Worm (Caenorhabditis elegans) whole organism, L1 larva: ENCODE measurements around the gene frm-3.

Experiments used
- ama-1 ChIP-seq: fragments of 150-350 bp; optimal IDR thresholded peaks from 2 replicates; lab custom pipeline; 2014
- blmp-1 ChIP-seq: fragments of 150-350 bp; optimal IDR thresholded peaks from 2 replicates; lab custom pipeline; 2014; ENCODE audit warnings: missing biosample characterization, missing genetic modification characterization
- ceh-82 ChIP-seq, 3 experiments: fragments of 150-350 bp in 1 of 3; sonication (generic microtip) in 2 of 3; optimal IDR thresholded peaks; 2 replicates each; lab custom pipeline; 2014 to 2017; ENCODE audit warnings: missing biosample characterization in 3 of 3, missing genetic modification characterization in 3 of 3
- ces-1 ChIP-seq: fragments of 150-350 bp; optimal IDR thresholded peaks from 2 replicates; lab custom pipeline; 2014; ENCODE audit warnings: missing biosample characterization, missing genetic modification reagents, missing genetic modification characterization
- elt-3 ChIP-seq, 6 experiments: fragments of 150-350 bp in 1 of 6; sonication (generic microtip); optimal IDR thresholded peaks; 2 replicates each; lab custom pipeline; 2017 to 2018; ENCODE audit warnings: missing biosample characterization in 6 of 6, missing genetic modification characterization in 6 of 6, inconsistent platforms in 1 of 6
- isw-1 ChIP-seq: fragments of 200-800 bp; sonication (Bioruptor generic); IDR thresholded peaks from 2 replicates; pipeline ENCODE4 v1.3.6; 2022; ENCODE audit warnings: missing genetic modification characterization, missing compliant biosample characterization
- lin-39 ChIP-seq: fragments of 150-350 bp; optimal IDR thresholded peaks from 2 replicates; lab custom pipeline; 2014; ENCODE audit warnings: missing biosample characterization, missing genetic modification reagents, missing genetic modification characterization
- nhr-11 ChIP-seq: fragments of 150-350 bp; optimal IDR thresholded peaks from 2 replicates; lab custom pipeline; 2014; ENCODE audit warnings: missing biosample characterization, missing genetic modification characterization
- pqm-1 ChIP-seq: sonication (generic microtip); optimal IDR thresholded peaks from 3 replicates; lab custom pipeline; 2017; ENCODE audit warnings: missing biosample characterization, missing genetic modification characterization
- tbx-2 ChIP-seq: sonication (generic microtip); optimal IDR thresholded peaks from 2 replicates; lab custom pipeline; 2016; ENCODE audit warnings: missing genetic modification characterization, missing compliant biosample characterization
- unc-130 ChIP-seq: fragments of 150-350 bp; optimal IDR thresholded peaks from 2 replicates; lab custom pipeline; 2017; ENCODE audit warnings: missing biosample characterization, missing genetic modification characterization, inconsistent platforms
- unc-98 ChIP-seq: fragments of 200-800 bp; sonication (Bioruptor generic); IDR thresholded peaks from 2 replicates; pipeline ENCODE4 v1.3.6; 2022; ENCODE audit warnings: missing genetic modification characterization, missing compliant biosample characterization

DNA sequence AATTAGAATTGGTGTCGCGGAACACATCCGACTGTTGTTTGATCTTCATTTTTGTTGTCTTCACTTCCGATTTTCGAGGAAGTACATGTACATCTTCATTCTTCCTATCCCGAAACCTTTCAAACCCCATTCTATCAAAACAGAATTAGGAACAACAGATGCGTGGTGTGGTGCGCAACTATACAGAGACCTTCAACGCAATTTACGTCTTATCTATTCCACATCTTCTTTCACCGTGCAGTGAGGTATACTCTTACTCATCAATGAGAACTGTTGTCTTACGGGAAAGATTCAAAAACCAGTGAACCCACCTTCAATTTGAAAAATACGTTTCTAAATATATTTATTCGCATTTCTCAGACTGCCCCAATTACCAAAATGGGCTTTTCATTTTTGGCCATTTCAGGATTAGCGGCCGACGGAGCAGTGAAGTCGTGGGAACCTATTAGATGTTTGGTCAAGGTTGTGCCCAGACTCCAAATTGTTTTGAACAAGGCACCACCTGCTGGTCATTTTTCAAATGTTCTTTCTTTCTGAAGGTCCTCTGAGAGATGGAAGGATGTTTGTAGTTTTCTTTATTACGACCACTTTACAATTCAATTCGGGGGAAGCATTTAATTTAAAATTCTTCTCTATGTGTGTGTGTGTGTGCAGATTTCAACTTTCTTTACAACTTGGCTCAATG lies 34.7 kb downstream of the frm-3 start:
- no peak for TF ChIP-seq nhr-11
- TF ChIP-seq blmp-1 (tag; lab: Kevin White, UChicago): peak; percentile 61
- TF ChIP-seq isw-1 (GFP tag; lab: Robert Waterston, UW): no peak
- TF ChIP-seq ceh-82 (tag; optimal IDR thresholded peaks at IDR 0.05; lab: Kevin White, UChicago): no peak
- no peak for TF ChIP-seq pqm-1 (tag; lab: Kevin White, UChicago)
- TF ChIP-seq tbx-2 (tag; lab: Kevin White, UChicago): peak; percentile 4
- no peak for TF ChIP-seq unc-130 (tag; lab: Kevin White, UChicago)
- no peak for TF ChIP-seq ces-1
- TF ChIP-seq elt-3 (tag; optimal IDR thresholded peaks at IDR 0.05; lab: Kevin White, UChicago): no peak
- no peak for TF ChIP-seq ama-1 (lab: Kevin White, UChicago)
- no peak for TF ChIP-seq lin-39 (tag; lab: Kevin White, UChicago)
- TF ChIP-seq unc-98 (GFP tag; lab: Robert Waterston, UW): no peak
